Worm (Caenorhabditis elegans) whole organism, young adult: ENCODE results near the gene zip-3.

ENCODE experiments used
- ccch-3 ChIP-seq: fragments of 200-800 bp; sonication (Bioruptor generic); optimal IDR thresholded peaks from 2 replicates; lab custom pipeline; 2018; ENCODE audit warnings: mild to moderate bottlenecking, missing genetic modification characterization, missing compliant biosample characterization
- dpl-1 ChIP-seq: fragments of 150-350 bp; optimal IDR thresholded peaks from 2 replicates; lab custom pipeline; 2014; ENCODE audit warnings: missing biosample characterization, missing genetic modification reagents, missing genetic modification characterization
- nfya-1 ChIP-seq: sonication (generic microtip); optimal IDR thresholded peaks from 2 replicates; lab custom pipeline; 2017; ENCODE audit warnings: antibody characterized with exemption, missing compliant biosample characterization, missing genetic modification characterization, borderline replicate concordance; ENCODE audit not compliant: insufficient read depth
- snpc-3.4 ChIP-seq: sonication (generic microtip); optimal IDR thresholded peaks from 2 replicates; lab custom pipeline; 2017; ENCODE audit warnings: missing genetic modification characterization, mild to moderate bottlenecking, missing compliant biosample characterization, antibody characterized with exemption, moderate library complexity, missing genotype, missing genetic modification reagents
- unc-130 ChIP-seq: sonication (generic microtip); optimal IDR thresholded peaks from 2 replicates; lab custom pipeline; 2016; ENCODE audit warnings: missing genetic modification reagents, missing genetic modification characterization, missing compliant biosample characterization
- xnd-1 ChIP-seq: sonication (generic microtip); optimal IDR thresholded peaks from 2 replicates; lab custom pipeline; 2016; ENCODE audit warnings: missing genotype, missing genetic modification reagents, missing genetic modification characterization, missing compliant biosample characterization

ce11 chrII:14005183-14005582, 47.9 kb upstream of the zip-3 start:
- TF ChIP-seq snpc-3.4 (tag; lab: Kevin White, UChicago) (no peak), unc-130 (GFP tag; lab: Kevin White, UChicago) (no peak), nfya-1 (no peak), dpl-1 (no peak), xnd-1 (no peak), ccch-3 (GFP tag; lab: Kevin White, UChicago) (no peak)
